Fruit fly (Drosophila melanogaster) whole organism, embryonic: Measurements from ENCODE around the gene Arp6.
A peak's percentile ranks its signal among the peaks of the same experiment; 100 is the strongest.

ENCODE experiments used
- Adf1 ChIP-seq: fragments of 200-800 bp; sonication (Bioruptor generic); IDR thresholded peaks from 2 replicates; pipeline ENCODE4 v1.3.6; 2022; ENCODE audit warnings: missing biosample characterization, missing genetic modification characterization
- BEAF-32 ChIP-seq: fragments of 200-800 bp; sonication (Bioruptor generic); optimal IDR thresholded peaks from 3 replicates; lab custom pipeline; 2017; ENCODE audit warnings: missing biosample characterization, missing genetic modification characterization, mild to moderate bottlenecking, moderate library complexity, missing genetic modification reagents
- CG12659 ChIP-seq: fragments of 200-800 bp; sonication (Bioruptor generic); optimal IDR thresholded peaks from 3 replicates; lab custom pipeline; 2017; ENCODE audit warnings: mild to moderate bottlenecking, missing biosample characterization, missing genetic modification reagents, missing genetic modification characterization
- CG12769 ChIP-seq: fragments of 200-800 bp; sonication (Bioruptor generic); optimal IDR thresholded peaks from 2 replicates; lab custom pipeline; 2019; ENCODE audit warnings: missing biosample characterization, mild to moderate bottlenecking, missing genetic modification characterization, moderate library complexity
- CG13287 ChIP-seq: fragments of 200-800 bp; sonication (Bioruptor generic); IDR thresholded peaks from 2 replicates; pipeline ENCODE4 v1.3.6; 2022; ENCODE audit warnings: missing biosample characterization, missing genetic modification characterization; ENCODE audit not compliant: partially characterized antibody
- CG13894 ChIP-seq: fragments of 200-800 bp; sonication (Bioruptor generic); optimal IDR thresholded peaks from 3 replicates; lab custom pipeline; 2018; ENCODE audit warnings: missing biosample characterization, mild to moderate bottlenecking, missing genetic modification characterization, moderate library complexity
- CG14710 ChIP-seq: fragments of 200-800 bp; sonication (Bioruptor generic); optimal IDR thresholded peaks from 3 replicates; lab custom pipeline; 2019; ENCODE audit warnings: missing biosample characterization, mild to moderate bottlenecking, missing genetic modification characterization, moderate library complexity
- CG15479 ChIP-seq: fragments of 200-800 bp; sonication (Bioruptor generic); optimal IDR thresholded peaks from 3 replicates; lab custom pipeline; 2019; ENCODE audit warnings: missing biosample characterization, mild to moderate bottlenecking, missing genetic modification characterization, moderate library complexity
- CG15514 ChIP-seq: fragments of 200-800 bp; sonication (Bioruptor generic); optimal IDR thresholded peaks from 3 replicates; lab custom pipeline; 2017; ENCODE audit warnings: missing biosample characterization, missing genetic modification characterization, mild to moderate bottlenecking, moderate library complexity, missing genetic modification reagents
- CG1603 ChIP-seq: fragments of 200-800 bp; sonication (Bioruptor generic); optimal IDR thresholded peaks from 2 replicates; lab custom pipeline; 2019; ENCODE audit warnings: missing biosample characterization, mild to moderate bottlenecking, missing genetic modification characterization, moderate library complexity
- CG16779 ChIP-seq: fragments of 200-800 bp; sonication (Bioruptor generic); IDR thresholded peaks from 2 replicates; pipeline ENCODE4 v1.3.6; 2022; ENCODE audit warnings: missing biosample characterization, missing genetic modification characterization
- CG17186 ChIP-seq: fragments of 200-800 bp; sonication (Bioruptor generic); optimal IDR thresholded peaks from 3 replicates; lab custom pipeline; 2017; ENCODE audit warnings: missing biosample characterization, missing genetic modification reagents, missing genetic modification characterization
- CG17802 ChIP-seq: fragments of 200-800 bp; sonication (Bioruptor generic); optimal IDR thresholded peaks from 2 replicates; lab custom pipeline; 2018; ENCODE audit warnings: missing biosample characterization, mild to moderate bottlenecking, missing genetic modification characterization, moderate library complexity
- CG17829 ChIP-seq: fragments of 200-800 bp; optimal IDR thresholded peaks from 2 replicates; lab custom pipeline; 2019; ENCODE audit warnings: missing biosample characterization, mild to moderate bottlenecking, missing genetic modification characterization, moderate library complexity
- CG2120 ChIP-seq: fragments of 200-800 bp; sonication (Bioruptor generic); optimal IDR thresholded peaks from 3 replicates; lab custom pipeline; 2016; ENCODE audit warnings: missing biosample characterization, missing genetic modification characterization
- CG3281 ChIP-seq: fragments of 200-800 bp; sonication (Bioruptor generic); optimal IDR thresholded peaks from 3 replicates; lab custom pipeline; 2017; ENCODE audit warnings: missing biosample characterization, mild to moderate bottlenecking, missing genetic modification characterization
- CG3995 ChIP-seq: fragments of 200-800 bp; sonication (Bioruptor generic); optimal IDR thresholded peaks from 3 replicates; lab custom pipeline; 2016; ENCODE audit warnings: missing biosample characterization, missing genetic modification characterization
- CG4282 ChIP-seq: fragments of 200-800 bp; sonication (Bioruptor generic); optimal IDR thresholded peaks from 2 replicates; lab custom pipeline; 2016; ENCODE audit warnings: missing biosample characterization, missing genetic modification characterization
- CG4404 ChIP-seq: fragments of 200-800 bp; sonication (Bioruptor generic); IDR thresholded peaks from 2 replicates; pipeline ENCODE4 v1.3.6; 2022; ENCODE audit warnings: missing biosample characterization, missing genetic modification characterization
- CG4707 ChIP-seq: fragments of 200-800 bp; sonication (Bioruptor generic); optimal IDR thresholded peaks from 2 replicates; lab custom pipeline; 2018; ENCODE audit warnings: missing biosample characterization, mild to moderate bottlenecking, missing genetic modification characterization, moderate library complexity
- CG6854 ChIP-seq: fragments of 200-800 bp; sonication (Bioruptor generic); optimal IDR thresholded peaks from 3 replicates; lab custom pipeline; 2017; ENCODE audit warnings: missing biosample characterization, mild to moderate bottlenecking, missing genetic modification characterization
- CG7928 ChIP-seq: fragments of 200-800 bp; sonication (Bioruptor generic); optimal IDR thresholded peaks from 2 replicates; lab custom pipeline; 2017; ENCODE audit warnings: missing biosample characterization, mild to moderate bottlenecking, missing genetic modification characterization
- CG9797 ChIP-seq: fragments of 200-800 bp; sonication (Bioruptor generic); optimal IDR thresholded peaks from 3 replicates; lab custom pipeline; 2018; ENCODE audit warnings: missing biosample characterization, mild to moderate bottlenecking, missing genetic modification characterization
- D19A ChIP-seq: fragments of 200-800 bp; optimal IDR thresholded peaks from 3 replicates; lab custom pipeline; 2019; ENCODE audit warnings: missing biosample characterization, mild to moderate bottlenecking, missing genetic modification characterization, moderate library complexity
- Dll ChIP-seq: fragments of 200-800 bp; sonication (Bioruptor generic); IDR thresholded peaks from 4 replicates; pipeline ENCODE4 v1.3.6; 2022; ENCODE audit warnings: missing biosample characterization, missing genetic modification characterization; ENCODE audit not compliant: partially characterized antibody
- Dp ChIP-seq: fragments of 200-800 bp; sonication (Bioruptor generic); optimal IDR thresholded peaks from 2 replicates; lab custom pipeline; 2018; ENCODE audit warnings: missing biosample characterization, mild to moderate bottlenecking, missing genetic modification characterization, moderate library complexity
- E2f2 ChIP-seq: fragments of 200-800 bp; sonication (Bioruptor generic); IDR thresholded peaks from 2 replicates; pipeline ENCODE4 v1.3.6; 2022; ENCODE audit warnings: missing biosample characterization, missing genetic modification characterization
- HLH4C ChIP-seq: fragments of 200-800 bp; sonication (Bioruptor generic); IDR thresholded peaks from 3 replicates; pipeline ENCODE4 v1.3.6; 2022; ENCODE audit warnings: missing biosample characterization, missing genetic modification characterization; ENCODE audit not compliant: partially characterized antibody
- HmgZ ChIP-seq: fragments of 200-800 bp; sonication (Bioruptor generic); optimal IDR thresholded peaks from 2 replicates; lab custom pipeline; 2018; ENCODE audit warnings: missing biosample characterization, mild to moderate bottlenecking, missing genetic modification characterization
- MBD-R2 ChIP-seq: fragments of 200-800 bp; sonication (Bioruptor generic); IDR thresholded peaks from 2 replicates; pipeline ENCODE4 v1.3.6; 2022; ENCODE audit warnings: missing biosample characterization, missing genetic modification characterization
- MESR4 ChIP-seq: fragments of 200-800 bp; sonication (Bioruptor generic); optimal IDR thresholded peaks from 2 replicates; lab custom pipeline; 2018; ENCODE audit warnings: missing biosample characterization, mild to moderate bottlenecking, missing genetic modification characterization, moderate library complexity
- Med ChIP-seq: fragments of 200-800 bp; sonication (Bioruptor generic); peaks from one replicate; lab custom pipeline; 2016; ENCODE audit warnings: missing biosample characterization, missing genetic modification characterization, mild to moderate bottlenecking, inconsistent platforms, moderate library complexity
- NfI ChIP-seq: fragments of 200-800 bp; sonication (Bioruptor generic); optimal IDR thresholded peaks from 3 replicates; lab custom pipeline; 2018; ENCODE audit warnings: missing biosample characterization, mild to moderate bottlenecking, missing genetic modification characterization, moderate library complexity
- Opbp ChIP-seq: fragments of 200-800 bp; sonication (Bioruptor generic); IDR thresholded peaks from 3 replicates; pipeline ENCODE4 v1.3.6; 2022; ENCODE audit warnings: missing biosample characterization, missing genetic modification characterization; ENCODE audit not compliant: partially characterized antibody
- Scr ChIP-seq: fragments of 200-800 bp; sonication (Bioruptor generic); IDR thresholded peaks from 2 replicates; pipeline ENCODE4 v1.3.6; 2022; ENCODE audit warnings: missing biosample characterization, missing genetic modification characterization; ENCODE audit not compliant: partially characterized antibody
- amos ChIP-seq: fragments of 200-800 bp; sonication (Bioruptor generic); IDR thresholded peaks from 2 replicates; pipeline ENCODE4 v1.3.6; 2022; ENCODE audit warnings: missing biosample characterization, missing genetic modification characterization; ENCODE audit not compliant: partially characterized antibody
- ato ChIP-seq: fragments of 200-800 bp; sonication (Bioruptor generic); IDR thresholded peaks from 2 replicates; pipeline ENCODE4 v1.3.6; 2022; ENCODE audit warnings: missing biosample characterization, missing genetic modification characterization; ENCODE audit not compliant: partially characterized antibody
- crp ChIP-seq, 2 experiments: fragments of 200-800 bp; sonication (Bioruptor generic); optimal IDR thresholded peaks; 2 replicates in 1 of 2; 3 replicates in 1 of 2; lab custom pipeline; 2017; ENCODE audit warnings: missing biosample characterization in 2 of 2, missing genetic modification characterization in 2 of 2, mild to moderate bottlenecking in 1 of 2, moderate library complexity in 1 of 2
- en ChIP-seq: fragments of 200-800 bp; sonication (Bioruptor generic); optimal IDR thresholded peaks from 2 replicates; lab custom pipeline; 2016; ENCODE audit warnings: missing biosample characterization, missing genetic modification characterization
- gem ChIP-seq: fragments of 200-800 bp; sonication (Bioruptor generic); optimal IDR thresholded peaks from 2 replicates; lab custom pipeline; 2019; ENCODE audit warnings: missing biosample characterization, mild to moderate bottlenecking, missing genetic modification characterization, moderate library complexity
- gfzf ChIP-seq: fragments of 200-800 bp; sonication (Bioruptor generic); optimal IDR thresholded peaks from 2 replicates; lab custom pipeline; 2016; ENCODE audit warnings: missing biosample characterization, mild to moderate bottlenecking, missing genetic modification characterization, moderate library complexity
- jigr1 ChIP-seq: fragments of 200-800 bp; sonication (Bioruptor generic); IDR thresholded peaks from 3 replicates; pipeline ENCODE4 v1.3.6; 2022; ENCODE audit warnings: missing biosample characterization, missing genetic modification characterization
- nom ChIP-seq: fragments of 200-800 bp; sonication (Bioruptor generic); optimal IDR thresholded peaks from 2 replicates; lab custom pipeline; 2017; ENCODE audit warnings: missing biosample characterization, missing genetic modification characterization, mild to moderate bottlenecking, moderate library complexity, missing genetic modification reagents
- pzg ChIP-seq: fragments of 200-800 bp; sonication (Bioruptor generic); optimal IDR thresholded peaks from 3 replicates; lab custom pipeline; 2018; ENCODE audit warnings: missing biosample characterization, mild to moderate bottlenecking, missing genetic modification characterization, moderate library complexity
- run ChIP-seq: fragments of 200-800 bp; sonication (Bioruptor generic); optimal IDR thresholded peaks from 3 replicates; lab custom pipeline; 2018; ENCODE audit warnings: missing biosample characterization, mild to moderate bottlenecking, missing genetic modification characterization
- slp2 ChIP-seq: fragments of 200-800 bp; sonication (Bioruptor generic); optimal IDR thresholded peaks from 2 replicates; lab custom pipeline; 2016; ENCODE audit warnings: missing biosample characterization, missing genetic modification characterization
- wdn ChIP-seq: fragments of 200-800 bp; sonication (Bioruptor generic); IDR thresholded peaks from 2 replicates; pipeline ENCODE4 v1.3.6; 2022; ENCODE audit warnings: missing biosample characterization, missing genetic modification characterization

Arp6 gene

DNA sequence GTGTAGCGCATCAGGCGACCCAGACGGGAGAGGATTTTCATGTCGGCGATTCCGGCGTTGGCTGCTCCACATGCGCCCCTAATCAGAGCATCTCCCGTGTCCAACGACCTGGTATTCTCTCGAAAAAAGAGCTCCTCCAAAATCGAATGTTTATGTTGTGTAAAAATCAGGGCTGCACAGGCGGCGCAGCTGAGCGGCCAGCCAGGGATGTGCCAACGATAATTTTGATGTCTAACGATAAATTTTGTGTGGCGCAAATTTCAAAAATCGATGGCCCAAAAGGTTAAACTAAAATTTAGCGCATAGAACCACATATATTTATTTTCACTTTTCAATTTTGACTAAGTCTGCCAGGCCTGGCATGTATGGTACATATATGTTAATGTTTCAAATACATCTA lies 35.9 kb downstream of the Arp6 start, which contains the start of gene CG9240 (continued):
- peak; percentile 35; the same call in 1 of the 3 replicates for TF ChIP-seq HLH4C
- peak; percentile 18 for TF ChIP-seq CG15479 (GFP tag; lab: Kevin White, UChicago)
- TF ChIP-seq Dp (GFP tag; lab: Kevin White, UChicago), result peak; percentile 88
- no peak for TF ChIP-seq NfI
- peak; percentile 44 for TF ChIP-seq HmgZ
- TF ChIP-seq MBD-R2 (GFP tag; lab: Robert Waterston, UW), result peak; percentile 87
- TF ChIP-seq crp (GFP tag; optimal IDR thresholded peaks at IDR 0.05; lab: Kevin White, UChicago), result peak in 1 of 2 experiments; percentile 87
- peak; percentile 2 for TF ChIP-seq D19A (tag; lab: Kevin White, UChicago)
- peak; percentile 2 for TF ChIP-seq nom (GFP tag; lab: Kevin White, UChicago)
- TF ChIP-seq Opbp (GFP tag; lab: Robert Waterston, UW), result 0 out of 3 replicates have a peak, but pooled peaks have one; percentile 47
- TF ChIP-seq gfzf (GFP tag; lab: Kevin White, UChicago), result peak; percentile 19
- peak; percentile 10 for TF ChIP-seq CG14710 (tag; lab: Kevin White, UChicago)
- TF ChIP-seq CG15514 (GFP tag; lab: Kevin White, UChicago), result peak; percentile 69
- TF ChIP-seq CG13894 (tag; lab: Kevin White, UChicago), result peak; percentile 36
- TF ChIP-seq CG9797 (GFP tag; lab: Kevin White, UChicago), result peak; percentile 7
- TF ChIP-seq CG7928 (GFP tag; lab: Kevin White, UChicago), result peak; percentile 98
- peak; percentile 6 for TF ChIP-seq CG12659
- TF ChIP-seq CG4282 (GFP tag; lab: Kevin White, UChicago), result no peak
- peak; percentile 5 for TF ChIP-seq CG12769 (tag; lab: Kevin White, UChicago)
- TF ChIP-seq E2f2 (GFP tag; lab: Robert Waterston, UW), result peak; percentile 94
- TF ChIP-seq CG1603 (tag; lab: Kevin White, UChicago), result peak; percentile 60
- TF ChIP-seq pzg (GFP tag; lab: Kevin White, UChicago), result peak; percentile 69
- TF ChIP-seq CG17186 (GFP tag; lab: Kevin White, UChicago), result peak; percentile 42
- no peak for TF ChIP-seq CG17802 (tag; lab: Kevin White, UChicago)
- TF ChIP-seq ato, result peak; percentile 22; the same call in 1 of the 2 replicates
- peak; percentile 32; the same call in 1 of the 2 replicates for TF ChIP-seq CG13287 (GFP tag; lab: Robert Waterston, UW)
- no peak for TF ChIP-seq CG4404 (GFP tag; lab: Robert Waterston, UW)
- peak; percentile 25; the same call in 1 of the 2 replicates for TF ChIP-seq Scr (GFP tag; lab: Robert Waterston, UW)
- no peak for TF ChIP-seq CG4707 (GFP tag; lab: Kevin White, UChicago)
- TF ChIP-seq Dll (GFP tag; lab: Robert Waterston, UW), result peak; percentile 46; the same call in 1 of the 4 replicates
- TF ChIP-seq wdn (GFP tag; lab: Robert Waterston, UW), result no peak
- peak; percentile 25 for TF ChIP-seq CG3281
- 0 out of 2 replicates have a peak, but pooled peaks have one; percentile 14 for TF ChIP-seq Adf1 (GFP tag; lab: Robert Waterston, UW)
- peak; percentile 18 for TF ChIP-seq CG17829
- TF ChIP-seq Med (GFP tag; lab: Kevin White, UChicago), result peak; percentile 66
- peak; percentile 41 for TF ChIP-seq BEAF-32 (GFP tag; lab: Kevin White, UChicago)
- TF ChIP-seq CG3995, result peak; percentile 28
- TF ChIP-seq jigr1 (GFP tag; lab: Robert Waterston, UW), result no peak
- TF ChIP-seq CG6854 (GFP tag; lab: Kevin White, UChicago), result no peak
- TF ChIP-seq MESR4, result peak; percentile 56
- TF ChIP-seq en (GFP tag; lab: Kevin White, UChicago), result no peak
- TF ChIP-seq CG16779 (GFP tag; lab: Robert Waterston, UW), result no peak
- TF ChIP-seq amos (GFP tag; lab: Robert Waterston, UW), result peak; percentile 28; the same call in 1 of the 2 replicates
- TF ChIP-seq run, result no peak
- TF ChIP-seq slp2, result no peak
- no peak for TF ChIP-seq CG2120 (GFP tag; lab: Kevin White, UChicago)
- no peak for TF ChIP-seq gem (tag; lab: Kevin White, UChicago)
